Worm (Caenorhabditis elegans): ENCODE measurements around the gene zip-10.

DNA sequence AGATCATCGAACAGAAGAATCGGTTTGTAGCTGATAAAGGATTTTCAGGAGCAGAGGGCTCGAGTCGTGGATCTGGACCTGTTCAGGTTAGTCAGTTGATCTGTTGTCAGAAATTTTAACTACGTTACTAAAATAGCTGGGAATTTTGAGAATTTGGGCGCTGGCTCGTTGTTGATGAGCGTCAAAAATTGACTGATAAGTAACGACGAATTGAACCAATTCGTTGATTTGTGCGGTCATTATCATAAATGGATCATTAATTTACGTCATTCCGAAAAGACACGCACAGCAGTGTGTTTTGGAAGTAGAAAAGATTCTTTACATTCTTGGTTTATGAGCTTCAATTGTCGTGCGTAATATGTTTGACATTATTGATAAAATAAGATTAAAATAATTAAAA lies 2.7 kb downstream of the zip-10 start:
- TF ChIP-seq tbx-37 (GFP tag; conservative IDR thresholded peaks at IDR 0.05) = no peak
- no peak for TF ChIP-seq flt-1 (GFP tag; IDR thresholded peaks at IDR 0.05)
- TF ChIP-seq ama-1 (optimal IDR thresholded peaks at IDR 0.05) = no peak
- no peak for TF ChIP-seq ceh-13 (GFP tag; optimal IDR thresholded peaks at IDR 0.05)
- TF ChIP-seq tra-4 (tag; optimal IDR thresholded peaks at IDR 0.05) = no peak
- no peak for TF ChIP-seq sea-1 (GFP tag; conservative IDR thresholded peaks at IDR 0.05)
